Worm (Caenorhabditis elegans): ENCODE measurements around the gene F48D6.4.

- TF ChIP-seq fkh-8 (tag; optimal IDR thresholded peaks at IDR 0.05) (no peak), dpl-1 (GFP tag; optimal IDR thresholded peaks at IDR 0.05) (no peak)
These were observed 30.1 kb downstream of the F48D6.4 start, which contains the start of the genes F20B6.10 and hpk-1 for ce11 chrX:4216894-4217293.
